Worm (Caenorhabditis elegans): ENCODE data around the gene clec-178.

clec-178 gene

ce11 chrIV:5650761-5651332 is 2.9 kb upstream of the clec-178 start (continued):
- no peak for TF ChIP-seq daf-16 (GFP tag; optimal IDR thresholded peaks at IDR 0.05)
- peak; percentile 16 for TF ChIP-seq daf-16 (tag; optimal IDR thresholded peaks at IDR 0.05)
- no peak for TF ChIP-seq hmg-1.1 (GFP tag; IDR thresholded peaks at IDR 0.05)
- TF ChIP-seq set-16 (GFP tag; IDR thresholded peaks at IDR 0.05), result no peak; the same call in 1 of the 2 replicates
- TF ChIP-seq aha-1 (tag), result peak; percentile 52
- no peak for TF ChIP-seq lin-29 (GFP tag; IDR thresholded peaks at IDR 0.05)
- peak; percentile 31 for TF ChIP-seq nhr-102 (tag; optimal IDR thresholded peaks at IDR 0.05)
- no peak for TF ChIP-seq lim-7 (GFP tag; IDR thresholded peaks at IDR 0.05)
- TF ChIP-seq jun-1 (tag; optimal IDR thresholded peaks at IDR 0.05), result no peak
- TF ChIP-seq duxl-1 (tag; optimal IDR thresholded peaks at IDR 0.05; ENCODE audit: poor library complexity), result no peak

ce11 chrIV:5652811-5653483 is 802 bp upstream of the clec-178 start:
- TF ChIP-seq madf-9 (GFP tag; conservative IDR thresholded peaks at IDR 0.05), result no peak
- no peak for TF ChIP-seq ZK546.5 (tag; optimal IDR thresholded peaks at IDR 0.05)
- TF ChIP-seq unc-130 (GFP tag; optimal IDR thresholded peaks at IDR 0.05), result no peak
- TF ChIP-seq snpc-1.2 (GFP tag; IDR thresholded peaks at IDR 0.05), result peak; percentile 39; the same call in 1 of the 2 replicates
- TF ChIP-seq dve-1 (tag; optimal IDR thresholded peaks at IDR 0.05; ENCODE audit: insufficient read depth), result peak; percentile 30
- TF ChIP-seq dmd-6 (GFP tag; IDR thresholded peaks at IDR 0.05), result peak; percentile 35
- TF ChIP-seq attf-4 (tag; optimal IDR thresholded peaks at IDR 0.05), result no peak
- TF ChIP-seq lin-13 (GFP tag; optimal IDR thresholded peaks at IDR 0.05), result no peak
- no peak for TF ChIP-seq ceh-62 (tag; optimal IDR thresholded peaks at IDR 0.05)
- TF ChIP-seq aha-1 (tag), result peak; percentile 78
- 0 out of 2 replicates have a peak, but pooled peaks have one; percentile 50 for TF ChIP-seq zfp-3 (GFP tag; conservative IDR thresholded peaks at IDR 0.05)

- no peak for TF ChIP-seq ZK337.2 (GFP tag; IDR thresholded peaks at IDR 0.05)
- no peak for TF ChIP-seq lin-15B (tag; optimal IDR thresholded peaks at IDR 0.05)
- no peak for TF ChIP-seq lin-29 (GFP tag; IDR thresholded peaks at IDR 0.05)
- TF ChIP-seq nhr-77 (tag; optimal IDR thresholded peaks at IDR 0.05), result peak; percentile 33
- TF ChIP-seq T26A8.4 (GFP tag; IDR thresholded peaks at IDR 0.05), result no peak
- TF ChIP-seq hif-1 (tag; optimal IDR thresholded peaks at IDR 0.05), result peak in 1 of 2 experiments; percentile 34
- TF ChIP-seq mxl-3 (GFP tag; optimal IDR thresholded peaks at IDR 0.05), result peak; percentile 19
- peak; percentile 11 for TF ChIP-seq nhr-28 (tag; optimal IDR thresholded peaks at IDR 0.05)
- TF ChIP-seq hlh-11 (tag; optimal IDR thresholded peaks at IDR 0.05), result peak; percentile 78
- peak; percentile 51 for TF ChIP-seq nhr-48 (tag; optimal IDR thresholded peaks at IDR 0.05)
- peak; percentile 94 for TF ChIP-seq dmd-6 (GFP tag; IDR thresholded peaks at IDR 0.05)
- no peak for TF ChIP-seq mdl-1 (tag; optimal IDR thresholded peaks at IDR 0.05)
- TF ChIP-seq dve-1 (tag; optimal IDR thresholded peaks at IDR 0.05; ENCODE audit: insufficient read depth), result peak; percentile 68
- TF ChIP-seq pha-4 (GFP tag; IDR thresholded peaks at IDR 0.05), result peak; percentile 12; the same call in 1 of the 2 replicates
- TF ChIP-seq pha-4 (tag; optimal IDR thresholded peaks at IDR 0.05), result no peak
- TF ChIP-seq daf-16 (GFP tag; optimal IDR thresholded peaks at IDR 0.05), result no peak
- TF ChIP-seq daf-16 (tag; optimal IDR thresholded peaks at IDR 0.05), result peak; percentile 67
- TF ChIP-seq nhr-102 (tag; optimal IDR thresholded peaks at IDR 0.05), result peak; percentile 9
- 0 out of 2 replicates have a peak, but pooled peaks have one; percentile 39 for TF ChIP-seq lin-1 (GFP tag; IDR thresholded peaks at IDR 0.05)
- no peak for TF ChIP-seq ceh-82 (tag; optimal IDR thresholded peaks at IDR 0.05)
- TF ChIP-seq pqm-1 (tag; optimal IDR thresholded peaks at IDR 0.05), result peak; percentile 55
- TF ChIP-seq T20F7.1 (GFP tag; optimal IDR thresholded peaks at IDR 0.05), result no peak
Observed at ce11 chrIV:5654203-5654602, 454 bp downstream of the clec-178 start.
